Fruit fly (Drosophila melanogaster): ENCODE data around the gene BoYb.

The BoYb gene

DNA sequence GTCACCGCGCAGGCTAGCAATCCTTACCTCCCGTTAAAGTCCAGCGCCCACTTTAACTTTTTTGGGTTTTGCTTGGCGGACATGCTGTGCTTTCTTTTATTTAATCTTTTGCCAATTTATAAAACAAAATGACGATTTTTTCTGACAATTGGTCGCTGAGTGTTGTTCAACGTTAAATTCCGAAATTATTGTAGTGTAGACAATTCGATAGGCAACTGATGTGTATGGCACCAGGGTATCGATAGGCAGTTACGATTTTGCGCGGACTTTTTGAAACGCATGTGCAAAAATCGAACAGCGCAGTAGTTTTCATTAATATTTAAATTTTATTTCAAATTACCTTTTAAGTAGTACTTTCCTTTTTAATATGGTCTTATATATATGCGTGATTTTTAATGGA lies 33.6 kb upstream of the BoYb start, which contains the start of gene EMC4 (continued):
- no peak for TF ChIP-seq CG10654 (GFP tag; optimal IDR thresholded peaks at IDR 0.05)
- TF ChIP-seq Nf-YA (GFP tag; IDR thresholded peaks at IDR 0.05): no peak
- no peak for TF ChIP-seq klu (GFP tag; IDR thresholded peaks at IDR 0.05)
- no peak for TF ChIP-seq CG17328 (GFP tag; IDR thresholded peaks at IDR 0.05)
- TF ChIP-seq da (GFP tag; optimal IDR thresholded peaks at IDR 0.05): no peak
- TF ChIP-seq CG14860 (GFP tag; IDR thresholded peaks at IDR 0.05; ENCODE audit: partially characterized antibody): peak; percentile 63; the same call in 2 of the 3 replicates
- TF ChIP-seq tgo (GFP tag; IDR thresholded peaks at IDR 0.05): no peak
- TF ChIP-seq Usf (GFP tag; optimal IDR thresholded peaks at IDR 0.05): no peak
- no peak for TF ChIP-seq Six4 (GFP tag; optimal IDR thresholded peaks at IDR 0.05)
- TF ChIP-seq kni (GFP tag; optimal IDR thresholded peaks at IDR 0.05): no peak
- no peak for TF ChIP-seq Kr (GFP tag; optimal IDR thresholded peaks at IDR 0.05)
- peak; percentile 51 for TF ChIP-seq Myb (GFP tag; optimal IDR thresholded peaks at IDR 0.05)
- peak; percentile 43 for TF ChIP-seq Mad (GFP tag; optimal IDR thresholded peaks at IDR 0.05)
- peak; percentile 80 for TF ChIP-seq Bgb (GFP tag; IDR thresholded peaks at IDR 0.05; ENCODE audit: partially characterized antibody)
- no peak for TF ChIP-seq crc (GFP tag; optimal IDR thresholded peaks at IDR 0.05)
- TF ChIP-seq hbn (GFP tag; IDR thresholded peaks at IDR 0.05; ENCODE audit: partially characterized antibody): peak; percentile 42; the same call in 1 of the 2 replicates
- no peak for TF ChIP-seq CG2889 (GFP tag; IDR thresholded peaks at IDR 0.05)
- TF ChIP-seq cg (GFP tag; optimal IDR thresholded peaks at IDR 0.05): no peak
- no peak for TF ChIP-seq NC2α (GFP tag; optimal IDR thresholded peaks at IDR 0.05)
- no peak for TF ChIP-seq CG10959 (GFP tag; IDR thresholded peaks at IDR 0.05)
- no peak for TF ChIP-seq H15 (GFP tag; IDR thresholded peaks at IDR 0.05)
- TF ChIP-seq twi (tag; optimal IDR thresholded peaks at IDR 0.05): no peak
- peak; percentile 28 for TF ChIP-seq maf-S (GFP tag; optimal IDR thresholded peaks at IDR 0.05)
- TF ChIP-seq sens (GFP tag): peak; percentile 84
- TF ChIP-seq ac (GFP tag; optimal IDR thresholded peaks at IDR 0.05): no peak
- peak; percentile 44 for TF ChIP-seq chn (GFP tag; optimal IDR thresholded peaks at IDR 0.05)
- no peak for TF ChIP-seq hth (optimal IDR thresholded peaks at IDR 0.05)
- no peak for TF ChIP-seq gt (GFP tag; IDR thresholded peaks at IDR 0.05)
- TF ChIP-seq sc (optimal IDR thresholded peaks at IDR 0.05): no peak
- TF ChIP-seq sc (GFP tag; optimal IDR thresholded peaks at IDR 0.05): no peak
- TF ChIP-seq CG31365 (tag; optimal IDR thresholded peaks at IDR 0.05): no peak
- no peak for TF ChIP-seq gce (GFP tag; IDR thresholded peaks at IDR 0.05)
- TF ChIP-seq CkIIα-i1 (GFP tag; IDR thresholded peaks at IDR 0.05): no peak
- no peak for TF ChIP-seq Dip2 (GFP tag; IDR thresholded peaks at IDR 0.05)
- no peak for TF ChIP-seq sr (GFP tag; IDR thresholded peaks at IDR 0.05)
- TF ChIP-seq E2f1 (GFP tag; IDR thresholded peaks at IDR 0.05): no peak
- TF ChIP-seq CG18011 (GFP tag; optimal IDR thresholded peaks at IDR 0.05): peak; percentile 84
- TF ChIP-seq CG7556 (GFP tag; optimal IDR thresholded peaks at IDR 0.05): peak; percentile 29
- no peak for TF ChIP-seq CG10565 (GFP tag; optimal IDR thresholded peaks at IDR 0.05)
- no peak for TF ChIP-seq danr (GFP tag; IDR thresholded peaks at IDR 0.05)
- TF ChIP-seq Stat92E (GFP tag; optimal IDR thresholded peaks at IDR 0.05): peak in 1 of 3 experiments; percentile 1
- no peak for TF ChIP-seq CG2875 (GFP tag; optimal IDR thresholded peaks at IDR 0.05)
- peak; percentile 22 for TF ChIP-seq CG1233 (GFP tag; optimal IDR thresholded peaks at IDR 0.05)
- peak; percentile 15; the same call in 1 of the 2 replicates for TF ChIP-seq CG11247 (GFP tag; IDR thresholded peaks at IDR 0.05)
- TF ChIP-seq nau (GFP tag; optimal IDR thresholded peaks at IDR 0.05): peak; percentile 43
- no peak; the same call in 3 of the 4 replicates for TF ChIP-seq Gug (GFP tag; IDR thresholded peaks at IDR 0.05)
- peak; percentile 28 for TF ChIP-seq CG13296 (GFP tag; optimal IDR thresholded peaks at IDR 0.05)
- no peak for TF ChIP-seq CG3726 (GFP tag; IDR thresholded peaks at IDR 0.05)
- TF ChIP-seq slp2 (GFP tag; optimal IDR thresholded peaks at IDR 0.05): peak; percentile 2
- no peak for TF ChIP-seq cas (GFP tag; IDR thresholded peaks at IDR 0.05)
- TF ChIP-seq dmrt11E (tag; optimal IDR thresholded peaks at IDR 0.05): no peak
- TF ChIP-seq bowl (GFP tag; IDR thresholded peaks at IDR 0.05): no peak
- TF ChIP-seq ase (GFP tag; IDR thresholded peaks at IDR 0.05): no peak

Data from whole organism, embryonic.